Fruit fly (Drosophila melanogaster) whole organism, prepupa: ENCODE data around the gene dl.

Experiments
- CG3032 ChIP-seq: fragments of 200-800 bp; optimal IDR thresholded peaks from 2 replicates; lab custom pipeline; 2019; ENCODE audit warnings: missing biosample characterization, mild to moderate bottlenecking, missing genetic modification characterization, moderate library complexity
- CG6276 ChIP-seq: fragments of 200-800 bp; sonication (Bioruptor generic); optimal IDR thresholded peaks from 2 replicates; lab custom pipeline; 2017; ENCODE audit warnings: missing biosample characterization, mild to moderate bottlenecking, missing genetic modification characterization
- CG6808 ChIP-seq: fragments of 200-800 bp; sonication (Bioruptor generic); optimal IDR thresholded peaks from 3 replicates; lab custom pipeline; 2017; ENCODE audit warnings: missing biosample characterization, missing genetic modification characterization, mild to moderate bottlenecking, moderate library complexity, missing genetic modification reagents
- OdsH ChIP-seq: fragments of 200-800 bp; sonication (Bioruptor generic); optimal IDR thresholded peaks from 3 replicates; lab custom pipeline; 2016; ENCODE audit warnings: missing biosample characterization, missing genetic modification characterization
- svp ChIP-seq: fragments of 200-800 bp; sonication (Bioruptor generic); peaks from one replicate; lab custom pipeline; 2016; ENCODE audit warnings: missing biosample characterization, missing genetic modification characterization

- no peak for TF ChIP-seq OdsH
- TF ChIP-seq CG6808 (GFP tag; lab: Kevin White, UChicago): no peak
- no peak for TF ChIP-seq CG3032 (tag; lab: Kevin White, UChicago)
- TF ChIP-seq CG6276 (GFP tag; lab: Kevin White, UChicago): no peak
- no peak for TF ChIP-seq svp
Observed at dm6 chr2L:17448435-17448834, 1.7 kb downstream of the dl start.
